Fruit fly (Drosophila melanogaster) whole organism, wandering third instar larva: ENCODE measurements around the gene Ndc1.
A peak's percentile ranks its signal among the peaks of the same experiment; 100 is the strongest.

Experiments
- Abd-B ChIP-seq: fragments of >200 bp; optimal IDR thresholded peaks from 2 replicates; lab custom pipeline; 2017; ENCODE audit warnings: missing biosample characterization, missing genetic modification characterization
- CG32264 ChIP-seq: fragments of 200-800 bp; sonication (Bioruptor generic); optimal IDR thresholded peaks from 2 replicates; lab custom pipeline; 2016; ENCODE audit warnings: missing biosample characterization, missing genetic modification characterization
- CG9705 ChIP-seq: fragments of 200-800 bp; sonication (Bioruptor generic); optimal IDR thresholded peaks from 2 replicates; lab custom pipeline; 2018; ENCODE audit warnings: missing biosample characterization, mild to moderate bottlenecking, missing genetic modification characterization
- CrebA ChIP-seq: fragments of 200-800 bp; sonication (Bioruptor generic); optimal IDR thresholded peaks from 2 replicates; lab custom pipeline; 2016; ENCODE audit warnings: missing biosample characterization, mild to moderate bottlenecking, missing genetic modification characterization, borderline replicate concordance
- Dfd ChIP-seq: fragments of >200 bp; optimal IDR thresholded peaks from 2 replicates; lab custom pipeline; 2017; ENCODE audit warnings: missing biosample characterization, missing genetic modification characterization
- Dif ChIP-seq: fragments of 200-275, 200-300 bp; sonication (Bioruptor generic); optimal IDR thresholded peaks from 2 replicates; lab custom pipeline; 2018; ENCODE audit warnings: missing biosample characterization, missing genetic modification characterization; ENCODE audit not compliant: partially characterized antibody
- GATAd ChIP-seq: sonication (Bioruptor generic); optimal IDR thresholded peaks from 2 replicates; lab custom pipeline; 2016; ENCODE audit warnings: missing biosample characterization, missing genetic modification characterization
- HLH106 ChIP-seq: fragments of 200-800 bp; optimal IDR thresholded peaks from 3 replicates; lab custom pipeline; 2019; ENCODE audit warnings: missing biosample characterization, mild to moderate bottlenecking, missing genetic modification characterization, moderate library complexity
- Hnf4 ChIP-seq: fragments of 200-800 bp; sonication (Bioruptor generic); optimal IDR thresholded peaks from 2 replicates; lab custom pipeline; 2016; ENCODE audit warnings: missing biosample characterization, mild to moderate bottlenecking, missing genetic modification characterization
- Hr78 ChIP-seq: fragments of >200 bp; optimal IDR thresholded peaks from 2 replicates; lab custom pipeline; 2017; ENCODE audit warnings: missing biosample characterization, missing genetic modification characterization
- Hr83 ChIP-seq: fragments of 200-300 bp; sonication (Bioruptor generic); optimal IDR thresholded peaks from 2 replicates; lab custom pipeline; 2016; ENCODE audit warnings: missing biosample characterization, mild to moderate bottlenecking, missing genetic modification characterization, moderate library complexity; ENCODE audit not compliant: poor library complexity, severe bottlenecking
- Jra ChIP-seq: sonication (Bioruptor generic); optimal IDR thresholded peaks from 2 replicates; lab custom pipeline; 2016; ENCODE audit warnings: missing biosample characterization, missing genetic modification characterization
- Mio ChIP-seq: sonication (Bioruptor generic); optimal IDR thresholded peaks from 2 replicates; lab custom pipeline; 2016; ENCODE audit warnings: missing biosample characterization, missing genetic modification characterization
- Myc ChIP-seq: fragments of >200 bp; optimal IDR thresholded peaks from 2 replicates; lab custom pipeline; 2017
- N ChIP-seq: fragments of >200 bp; optimal IDR thresholded peaks from 2 replicates; lab custom pipeline; 2018; ENCODE audit warnings: missing biosample characterization, missing external identifiers, missing genetic modification characterization
- OdsH ChIP-seq: fragments of 200-800 bp; sonication (Bioruptor generic); optimal IDR thresholded peaks from 2 replicates; lab custom pipeline; 2016; ENCODE audit warnings: missing biosample characterization, mild to moderate bottlenecking, missing genetic modification characterization
- Rel ChIP-seq, 2 experiments: fragments of 200-800 bp; sonication (Bioruptor generic) in 1 of 2; optimal IDR thresholded peaks; 2 replicates in 1 of 2; 3 replicates in 1 of 2; lab custom pipeline; 2016 to 2019; ENCODE audit warnings: mild to moderate bottlenecking in 2 of 2, missing biosample characterization in 2 of 2, missing genetic modification characterization in 2 of 2, moderate library complexity in 1 of 2
- Sp1 ChIP-seq: fragments of 200-800 bp; sonication (Bioruptor generic); optimal IDR thresholded peaks from 3 replicates; lab custom pipeline; 2019; ENCODE audit warnings: missing biosample characterization, mild to moderate bottlenecking, missing genetic modification characterization, moderate library complexity
- br ChIP-seq: fragments of 200-800 bp; sonication (Bioruptor generic); optimal IDR thresholded peaks from 2 replicates; lab custom pipeline; 2016; ENCODE audit warnings: missing biosample characterization, missing genetic modification characterization
- brk ChIP-seq: fragments of 200-800 bp; sonication (Bioruptor generic); optimal IDR thresholded peaks from 2 replicates; lab custom pipeline; 2016; ENCODE audit warnings: missing biosample characterization, mild to moderate bottlenecking, missing genetic modification characterization
- dl ChIP-seq, 2 experiments: fragments of 175-275, 200-275 bp in 1 of 2; fragments of 200-275 bp in 1 of 2; sonication (Bioruptor generic); optimal IDR thresholded peaks; lab custom pipeline; 2018; ENCODE audit warnings: mild to moderate bottlenecking in 2 of 2, missing biosample characterization in 2 of 2, missing genetic modification characterization in 2 of 2, moderate library complexity in 2 of 2; ENCODE audit not compliant: partially characterized antibody in 2 of 2, insufficient read depth in 1 of 2
- dmrt93B ChIP-seq: fragments of 200-800 bp; sonication (Bioruptor generic); optimal IDR thresholded peaks from 2 replicates; lab custom pipeline; 2018; ENCODE audit warnings: missing biosample characterization, mild to moderate bottlenecking, missing genetic modification characterization
- dsf ChIP-seq: sonication (Bioruptor generic); optimal IDR thresholded peaks from 2 replicates; lab custom pipeline; 2016; ENCODE audit warnings: missing biosample characterization, missing genetic modification characterization, borderline replicate concordance
- ey ChIP-seq: fragments of 200-800 bp; sonication (Bioruptor generic); optimal IDR thresholded peaks from 2 replicates; lab custom pipeline; 2016; ENCODE audit warnings: missing biosample characterization, missing genetic modification characterization
- foxo ChIP-seq, 2 experiments: fragments of 200-800 bp; sonication (Bioruptor generic); optimal IDR thresholded peaks; 2 replicates in 1 of 2; 3 replicates in 1 of 2; lab custom pipeline; 2016 to 2017; ENCODE audit warnings: missing biosample characterization in 2 of 2, missing genetic modification characterization in 2 of 2
- fru ChIP-seq: fragments of 200-800 bp; sonication (Bioruptor generic); optimal IDR thresholded peaks from 3 replicates; lab custom pipeline; 2016; ENCODE audit warnings: missing biosample characterization, mild to moderate bottlenecking, missing genetic modification characterization
- h ChIP-seq: fragments of 200-800 bp; sonication (Bioruptor generic); optimal IDR thresholded peaks from 3 replicates; lab custom pipeline; 2016; ENCODE audit warnings: missing biosample characterization, mild to moderate bottlenecking, missing genetic modification characterization
- jim ChIP-seq: fragments of 175-275, 200-325 bp; sonication (Bioruptor generic); optimal IDR thresholded peaks from 2 replicates; lab custom pipeline; 2016; ENCODE audit warnings: missing biosample characterization, mild to moderate bottlenecking, missing genetic modification characterization
- lola ChIP-seq: fragments of >200 bp; optimal IDR thresholded peaks from 2 replicates; lab custom pipeline; 2017; ENCODE audit warnings: missing biosample characterization, missing genetic modification characterization
- pan ChIP-seq: fragments of >200 bp; optimal IDR thresholded peaks from 2 replicates; lab custom pipeline; 2017
- psq ChIP-seq: fragments of 200-800 bp; sonication (Bioruptor generic); optimal IDR thresholded peaks from 3 replicates; lab custom pipeline; 2017; ENCODE audit warnings: missing biosample characterization, mild to moderate bottlenecking, missing genetic modification characterization, moderate library complexity
- rgr ChIP-seq: fragments of 200-800 bp; sonication (Bioruptor generic); optimal IDR thresholded peaks from 3 replicates; lab custom pipeline; 2016; ENCODE audit warnings: missing biosample characterization, mild to moderate bottlenecking, missing genetic modification characterization
- sage ChIP-seq: fragments of 200-800 bp; sonication (Bioruptor generic); optimal IDR thresholded peaks from 2 replicates; lab custom pipeline; 2016; ENCODE audit warnings: missing biosample characterization, mild to moderate bottlenecking, missing genetic modification characterization
- sv ChIP-seq: fragments of 200-800 bp; sonication (Bioruptor generic); optimal IDR thresholded peaks from 3 replicates; lab custom pipeline; 2016; ENCODE audit warnings: missing biosample characterization, missing genetic modification characterization
- tai ChIP-seq: sonication (Bioruptor generic); optimal IDR thresholded peaks from 2 replicates; lab custom pipeline; 2016; ENCODE audit warnings: missing biosample characterization, missing genetic modification characterization
- usp ChIP-seq: fragments of >200 bp; optimal IDR thresholded peaks from 2 replicates; lab custom pipeline; 2017; ENCODE audit warnings: missing biosample characterization, missing genetic modification characterization
- woc ChIP-seq: sonication (Bioruptor generic); optimal IDR thresholded peaks from 2 replicates; lab custom pipeline; 2016; ENCODE audit warnings: missing biosample characterization, mild to moderate bottlenecking, missing genetic modification characterization

The Ndc1 gene

DNA sequence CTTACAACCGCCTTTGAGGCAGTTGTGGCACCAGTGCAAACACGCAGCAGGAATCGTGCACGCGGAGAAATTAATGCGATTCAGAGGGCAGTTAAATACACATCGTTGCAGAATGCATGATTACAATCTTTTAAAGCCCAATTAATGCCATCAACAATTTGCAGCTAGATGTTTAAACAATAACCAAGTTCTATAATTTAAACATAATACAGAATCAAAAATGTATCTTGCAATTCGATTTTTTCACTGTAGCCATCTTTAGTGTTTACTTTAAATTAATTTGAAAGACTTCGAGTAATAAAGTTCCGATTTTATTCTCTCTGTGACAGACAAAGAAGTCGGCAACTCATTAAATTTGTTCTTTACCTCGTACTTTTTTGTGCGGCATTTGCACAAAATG is 8.2 kb upstream of the Ndc1 start:
- TF ChIP-seq psq (peak; percentile 62), sage (GFP tag; lab: Kevin White, UChicago) (peak; percentile 59), lola (GFP tag; lab: Kevin White, UChicago) (no peak), HLH106 (tag; lab: Kevin White, UChicago) (peak; percentile 79), foxo (GFP tag; optimal IDR thresholded peaks at IDR 0.05; lab: Kevin White, UChicago) (peak in 1 of 2 experiments; percentile 85), CG32264 (GFP tag; lab: Kevin White, UChicago) (peak; percentile 40), Mio (no peak), br (GFP tag; lab: Kevin White, UChicago) (peak; percentile 79), dmrt93B (GFP tag; lab: Kevin White, UChicago) (peak; percentile 71), Abd-B (GFP tag; lab: Kevin White, UChicago) (no peak), Sp1 (peak; percentile 75), h (GFP tag; lab: Kevin White, UChicago) (peak; percentile 85), rgr (GFP tag; lab: Kevin White, UChicago) (peak; percentile 77), fru (peak; percentile 86), ey (GFP tag; lab: Kevin White, UChicago) (peak; percentile 72), woc (GFP tag; lab: Kevin White, UChicago) (peak; percentile 64), Dif (GFP tag; lab: Kevin White, UChicago) (no peak), OdsH (GFP tag; lab: Kevin White, UChicago) (peak; percentile 72), Hnf4 (GFP tag; lab: Kevin White, UChicago) (peak; percentile 68), tai (GFP tag; lab: Kevin White, UChicago) (peak; percentile 16), Hr78 (no peak), CG9705 (GFP tag; lab: Kevin White, UChicago) (peak; percentile 1), brk (GFP tag; lab: Kevin White, UChicago) (peak; percentile 32), Hr83 (no peak), CrebA (GFP tag; lab: Kevin White, UChicago) (no peak)
- TF ChIP-seq, all 38 proteins: peak for 18

DNA sequence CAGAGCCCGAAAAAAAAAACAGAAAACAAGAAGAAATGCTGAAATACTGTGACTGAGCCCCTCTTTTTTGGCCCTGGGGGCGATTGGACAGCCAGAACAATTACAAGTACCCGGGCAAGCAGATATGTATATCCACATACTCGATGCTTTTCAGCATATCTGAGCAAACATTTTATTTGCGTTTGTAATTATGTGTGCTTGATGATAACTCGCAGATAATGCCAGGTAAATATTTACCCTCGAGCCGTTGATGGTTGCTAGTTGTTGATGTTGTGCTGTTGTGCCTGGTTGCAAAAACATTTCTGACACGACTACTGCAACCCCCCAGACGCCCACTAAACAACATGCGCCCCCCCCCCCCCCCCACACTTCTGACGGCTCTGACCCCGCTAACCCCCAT is 4.8 kb upstream of the Ndc1 start:
- TF ChIP-seq OdsH (GFP tag; lab: Kevin White, UChicago) (peak; percentile 6), rgr (GFP tag; lab: Kevin White, UChicago) (peak; percentile 32), CrebA (GFP tag; lab: Kevin White, UChicago) (no peak), dmrt93B (GFP tag; lab: Kevin White, UChicago) (no peak), usp (GFP tag; lab: Kevin White, UChicago) (no peak), Dfd (no peak), foxo (GFP tag; optimal IDR thresholded peaks at IDR 0.05; lab: Kevin White, UChicago) (no peak), jim (no peak)

DNA sequence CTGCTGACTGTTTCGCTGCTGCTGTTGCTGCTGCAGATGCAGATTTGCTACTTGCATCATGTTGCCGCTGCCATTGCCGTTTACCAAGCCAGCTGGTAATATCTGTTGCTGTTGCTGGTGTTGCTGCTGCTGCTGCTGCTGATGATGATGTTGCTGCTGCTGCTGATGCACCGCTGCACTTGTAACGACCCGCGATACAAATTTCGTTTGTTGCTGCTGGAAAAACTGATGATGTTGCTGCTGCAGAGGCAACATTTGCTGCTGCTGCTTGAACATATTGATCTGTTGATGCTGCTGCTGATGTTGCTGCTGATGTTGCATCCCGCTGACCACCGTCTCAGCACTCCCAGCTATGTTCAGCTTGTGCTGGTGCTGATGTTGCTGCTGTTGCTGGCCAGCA is 3.8 kb upstream of the Ndc1 start:
- TF ChIP-seq rgr (GFP tag; lab: Kevin White, UChicago) = no peak
- no peak for TF ChIP-seq HLH106 (tag; lab: Kevin White, UChicago)
- TF ChIP-seq lola (GFP tag; lab: Kevin White, UChicago) = no peak
- peak; percentile 95 for TF ChIP-seq Dfd
- TF ChIP-seq, all 38 proteins: peak for 1

DNA sequence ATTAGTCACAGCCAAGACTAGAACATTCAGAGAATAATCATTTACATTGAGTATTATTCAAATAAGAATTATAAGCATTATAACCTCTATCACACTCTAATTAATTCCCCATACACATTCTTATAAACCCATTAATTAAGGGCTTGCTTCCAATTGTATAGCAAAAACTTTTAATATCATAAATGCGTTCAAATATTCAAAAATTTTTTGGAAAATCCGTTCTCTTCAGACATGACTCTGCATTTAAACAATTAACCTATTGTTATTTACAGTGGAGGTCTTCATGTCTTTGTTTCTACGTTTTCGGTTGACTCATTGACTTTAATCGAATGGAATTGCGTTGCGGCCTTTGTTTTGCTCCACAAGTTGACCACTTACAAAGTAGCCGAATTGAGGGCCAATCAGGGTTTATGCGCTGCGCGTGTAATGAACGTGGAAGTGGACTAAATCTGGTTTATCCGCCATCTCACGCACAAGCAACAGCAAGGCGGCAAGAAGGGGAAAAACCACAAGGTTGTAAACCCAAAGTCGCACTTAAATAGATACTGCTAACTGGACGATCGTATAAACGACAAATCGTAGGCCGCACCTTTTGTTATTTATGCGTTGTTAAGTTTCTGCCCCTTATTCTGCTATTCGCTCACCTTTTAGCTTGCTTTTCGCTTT is 3.2 kb upstream of the Ndc1 start:
- peak; percentile 51 for TF ChIP-seq ey (GFP tag; lab: Kevin White, UChicago)
- peak; percentile 50 for TF ChIP-seq h (GFP tag; lab: Kevin White, UChicago)
- no peak for TF ChIP-seq Dif (GFP tag; lab: Kevin White, UChicago)
- TF ChIP-seq dl (GFP tag; optimal IDR thresholded peaks at IDR 0.05; lab: Kevin White, UChicago; ENCODE audit: insufficient read depth in 1 of 2, partially characterized antibody in 2 of 2) = no peak
- no peak for TF ChIP-seq CG32264 (GFP tag; lab: Kevin White, UChicago)
- TF ChIP-seq woc (GFP tag; lab: Kevin White, UChicago) = no peak
- TF ChIP-seq Myc (lab: Kevin White, UChicago) = no peak
- TF ChIP-seq foxo (GFP tag; optimal IDR thresholded peaks at IDR 0.05; lab: Kevin White, UChicago) = peak in 1 of 2 experiments; percentile 9
- peak; percentile 26 for TF ChIP-seq OdsH (GFP tag; lab: Kevin White, UChicago)
- no peak for TF ChIP-seq jim
- no peak for TF ChIP-seq usp (GFP tag; lab: Kevin White, UChicago)
- TF ChIP-seq pan (lab: Kevin White, UChicago) = no peak
- no peak for TF ChIP-seq Jra (GFP tag; lab: Kevin White, UChicago)
- peak; percentile 14 for TF ChIP-seq CG9705 (GFP tag; lab: Kevin White, UChicago)
- TF ChIP-seq dsf (GFP tag; lab: Kevin White, UChicago) = no peak
- peak; percentile 57 for TF ChIP-seq rgr (GFP tag; lab: Kevin White, UChicago)
- TF ChIP-seq Mio = no peak
- no peak for TF ChIP-seq N (GFP tag; lab: Kevin White, UChicago)
- TF ChIP-seq CrebA (GFP tag; lab: Kevin White, UChicago) = no peak
- TF ChIP-seq GATAd (GFP tag; lab: Kevin White, UChicago) = no peak
- TF ChIP-seq Dfd = no peak
- peak; percentile 21 for TF ChIP-seq dmrt93B (GFP tag; lab: Kevin White, UChicago)
- TF ChIP-seq Sp1 = peak; percentile 44
- peak; percentile 4 for TF ChIP-seq psq
- no peak for TF ChIP-seq sage (GFP tag; lab: Kevin White, UChicago)
- TF ChIP-seq Rel (GFP tag; optimal IDR thresholded peaks at IDR 0.05; lab: Kevin White, UChicago) = no peak
- peak; percentile 42 for TF ChIP-seq Rel (tag; optimal IDR thresholded peaks at IDR 0.05; lab: Kevin White, UChicago)
- peak; percentile 61 for TF ChIP-seq fru
- no peak for TF ChIP-seq Hr83
- no peak for TF ChIP-seq tai (GFP tag; lab: Kevin White, UChicago)
- no peak for TF ChIP-seq Abd-B (GFP tag; lab: Kevin White, UChicago)
- TF ChIP-seq HLH106 (tag; lab: Kevin White, UChicago) = peak; percentile 55
- no peak for TF ChIP-seq brk (GFP tag; lab: Kevin White, UChicago)
- TF ChIP-seq sv (GFP tag; lab: Kevin White, UChicago) = no peak
